Worm (Caenorhabditis elegans): Measurements from ENCODE around the gene F54D1.6.

F54D1.6 gene

DNA sequence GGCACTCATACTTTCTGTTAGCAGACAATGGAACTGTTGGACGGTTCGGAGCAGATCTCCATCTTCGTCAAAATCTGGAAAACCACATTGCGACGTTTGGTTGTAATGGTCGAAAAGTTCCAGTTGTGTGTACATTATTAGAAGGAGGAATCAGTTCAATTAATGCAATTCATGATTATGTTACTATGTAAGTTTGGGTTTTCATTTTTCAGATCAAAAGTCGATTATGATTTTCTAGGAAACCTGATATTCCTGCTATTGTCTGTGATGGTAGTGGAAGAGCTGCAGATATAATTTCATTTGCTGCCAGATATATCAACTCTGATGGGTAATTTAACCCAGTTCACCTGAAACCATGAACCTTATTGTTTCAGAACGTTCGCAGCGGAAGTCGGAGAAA, 11.6 kb upstream of the F54D1.6 start:
- TF ChIP-seq him-1 (tag; optimal IDR thresholded peaks at IDR 0.05), result no peak
- no peak for TF ChIP-seq W03F9.2 (tag; optimal IDR thresholded peaks at IDR 0.05)

DNA sequence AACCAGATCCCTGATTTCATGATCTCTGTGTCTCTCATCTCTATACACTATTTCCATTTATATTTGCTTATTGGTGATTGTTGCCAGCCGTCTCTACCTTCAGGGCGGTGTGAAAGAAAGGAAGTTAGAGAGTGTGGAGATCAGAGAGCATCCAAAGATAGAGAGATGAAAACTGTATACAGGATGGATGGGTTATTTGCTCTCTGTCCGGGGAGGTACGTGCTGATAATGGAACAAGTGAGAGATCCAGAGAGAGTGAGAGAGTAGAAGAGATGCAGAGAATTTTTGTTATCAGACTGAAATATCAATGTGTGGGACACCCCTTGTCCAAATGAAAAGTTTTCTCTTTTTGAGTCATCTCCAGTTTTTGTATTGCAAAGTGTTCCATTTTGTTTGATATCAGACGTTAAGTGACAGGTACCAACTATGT, 3.5 kb upstream of the F54D1.6 start:
- no peak for TF ChIP-seq dao-5 (tag; optimal IDR thresholded peaks at IDR 0.05)
- no peak for TF ChIP-seq W03F9.2 (tag; optimal IDR thresholded peaks at IDR 0.05)

DNA sequence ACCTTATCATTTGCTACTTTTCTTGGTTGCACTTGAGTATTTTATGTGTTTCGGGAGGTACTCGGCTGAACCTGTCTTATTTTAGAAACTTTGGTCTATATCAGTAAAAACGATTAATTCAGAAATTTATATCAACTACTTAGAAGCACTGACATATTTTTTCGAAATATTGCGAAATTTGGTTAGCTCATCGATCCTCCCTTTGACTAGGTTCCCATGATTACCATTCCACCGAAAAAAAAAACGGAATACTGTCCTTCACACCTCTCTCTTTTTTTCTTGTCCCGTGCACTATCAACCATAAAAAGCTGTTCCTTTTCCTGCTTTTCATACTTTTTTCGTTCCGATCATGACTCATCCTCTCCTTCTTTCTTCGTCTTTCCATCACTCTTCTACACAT, 2.4 kb upstream of the F54D1.6 start:
- TF ChIP-seq dao-5 (tag; optimal IDR thresholded peaks at IDR 0.05) (no peak), him-1 (tag; optimal IDR thresholded peaks at IDR 0.05) (no peak), W03F9.2 (tag; optimal IDR thresholded peaks at IDR 0.05) (no peak)

- no peak for TF ChIP-seq him-1 (tag; optimal IDR thresholded peaks at IDR 0.05)
Measured at ce11 chrIV:11286112-11286511, 1.5 kb upstream of the F54D1.6 start.

DNA sequence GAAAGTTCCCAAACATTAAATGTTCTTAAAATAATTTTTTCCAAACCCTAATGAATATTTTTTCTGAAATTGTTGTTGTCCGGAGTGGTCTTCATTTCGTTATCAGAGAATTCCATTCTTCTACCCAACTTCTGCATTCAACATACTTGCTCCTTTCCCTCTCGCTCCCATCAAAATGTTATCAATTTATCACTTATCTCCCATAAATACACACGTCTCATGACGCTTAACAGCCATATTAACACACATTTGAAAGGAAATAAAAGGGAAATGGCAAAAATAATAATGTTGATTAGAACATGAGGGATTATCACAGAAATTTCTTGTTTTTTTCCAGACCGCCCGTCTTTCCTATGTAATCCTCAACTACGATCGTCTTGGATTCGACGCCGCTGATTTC, 1.4 kb downstream of the F54D1.6 start:
- TF ChIP-seq W03F9.2 (tag; optimal IDR thresholded peaks at IDR 0.05), result no peak
- TF ChIP-seq him-1 (tag; optimal IDR thresholded peaks at IDR 0.05), result no peak

- TF ChIP-seq W03F9.2 (tag; optimal IDR thresholded peaks at IDR 0.05) (no peak), him-1 (tag; optimal IDR thresholded peaks at IDR 0.05) (no peak), dao-5 (tag; optimal IDR thresholded peaks at IDR 0.05) (no peak)
Measured at ce11 chrIV:11296787-11297186, 9.2 kb downstream of the F54D1.6 start, which contains the start of gene mttu-1. Gene mttu-1, minus strand, starts transcription at chrIV:11296887.

DNA sequence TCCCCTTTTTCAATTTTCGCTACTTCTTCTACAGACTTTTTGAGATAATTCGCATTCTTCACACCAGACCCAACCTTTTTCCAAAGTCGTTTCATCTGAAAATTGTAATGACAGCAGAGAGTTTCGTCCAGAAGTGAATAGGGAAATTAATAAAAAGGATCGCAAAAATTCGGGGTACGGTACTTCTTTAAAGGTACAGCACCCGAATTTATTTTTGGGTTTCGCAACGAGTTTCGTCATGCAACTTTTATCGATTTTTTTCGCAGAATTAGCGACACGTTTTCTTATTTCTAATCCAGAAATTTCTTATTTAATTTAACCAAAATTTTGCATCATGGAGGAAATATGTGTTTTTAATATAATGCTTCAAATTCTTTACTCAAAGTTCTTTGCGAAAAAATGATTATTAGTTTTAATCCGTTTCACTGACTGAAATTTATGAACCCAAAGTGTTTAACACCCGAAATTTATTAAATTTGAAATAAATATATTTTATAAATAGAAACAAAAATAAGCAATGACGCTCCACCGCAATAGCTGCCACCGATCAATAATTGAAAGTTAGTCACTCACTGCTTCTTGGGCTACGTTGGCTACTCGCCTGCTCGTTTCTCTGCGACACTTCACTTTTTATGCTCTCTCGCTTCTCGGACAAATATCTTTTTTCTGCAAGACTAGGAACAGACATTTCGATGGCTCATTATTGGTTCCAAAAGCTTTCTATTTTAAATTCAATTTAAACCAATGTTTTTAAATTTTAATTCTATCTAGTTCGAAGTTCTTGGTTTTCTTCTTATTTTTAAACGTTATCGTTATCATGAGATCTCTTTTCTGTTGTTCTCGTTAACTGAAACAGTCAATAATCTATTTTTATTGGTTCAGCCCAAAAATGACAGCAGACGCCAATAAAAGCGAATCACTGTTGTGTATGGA, 10.8 kb downstream of the F54D1.6 start, which contains the start of the genes B0035.15 and dnj-1:
Gene B0035.15, minus strand, starts transcription at position 99 of the 933 bp plus-strand sequence.
Gene dnj-1, plus strand, starts transcription at position 883 of the 933 bp plus-strand sequence.
- TF ChIP-seq him-1 (tag; optimal IDR thresholded peaks at IDR 0.05) (no peak), W03F9.2 (tag; optimal IDR thresholded peaks at IDR 0.05) (no peak), dao-5 (tag; optimal IDR thresholded peaks at IDR 0.05) (no peak)

ce11 chrIV:11304970-11305369, 17.4 kb downstream of the F54D1.6 start:
- TF ChIP-seq W03F9.2 (tag; optimal IDR thresholded peaks at IDR 0.05) (no peak), him-1 (tag; optimal IDR thresholded peaks at IDR 0.05) (no peak), dao-5 (tag; optimal IDR thresholded peaks at IDR 0.05) (no peak)

ce11 chrIV:11306548-11306947, 18.9 kb downstream of the F54D1.6 start, which contains the start of gene B0035.13:
Gene B0035.13, minus strand, starts transcription at chrIV:11306720.
- TF ChIP-seq him-1 (tag; optimal IDR thresholded peaks at IDR 0.05), result no peak
- TF ChIP-seq W03F9.2 (tag; optimal IDR thresholded peaks at IDR 0.05), result no peak
- TF ChIP-seq dao-5 (tag; optimal IDR thresholded peaks at IDR 0.05), result no peak

DNA sequence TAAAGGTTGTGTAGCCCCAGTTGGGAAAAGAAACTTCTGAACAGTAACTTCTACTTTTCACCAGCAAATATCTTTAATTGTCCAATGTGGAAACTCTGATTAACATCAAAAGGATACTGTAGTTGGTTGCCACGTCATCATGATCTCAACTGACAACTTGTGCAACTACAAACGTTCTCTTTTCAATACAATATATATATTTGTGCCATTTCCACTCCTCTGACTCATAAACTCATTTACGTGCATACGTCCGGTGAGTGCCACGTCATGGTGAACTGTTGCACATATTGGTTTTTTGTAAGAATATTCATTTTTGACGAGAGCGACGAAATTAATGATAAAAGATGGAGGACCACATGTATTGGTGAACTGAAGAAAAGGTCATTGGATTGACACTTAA, 20.2 kb downstream of the F54D1.6 start:
- no peak for TF ChIP-seq W03F9.2 (tag; optimal IDR thresholded peaks at IDR 0.05)
- no peak for TF ChIP-seq him-1 (tag; optimal IDR thresholded peaks at IDR 0.05)
- no peak for TF ChIP-seq dao-5 (tag; optimal IDR thresholded peaks at IDR 0.05)

DNA sequence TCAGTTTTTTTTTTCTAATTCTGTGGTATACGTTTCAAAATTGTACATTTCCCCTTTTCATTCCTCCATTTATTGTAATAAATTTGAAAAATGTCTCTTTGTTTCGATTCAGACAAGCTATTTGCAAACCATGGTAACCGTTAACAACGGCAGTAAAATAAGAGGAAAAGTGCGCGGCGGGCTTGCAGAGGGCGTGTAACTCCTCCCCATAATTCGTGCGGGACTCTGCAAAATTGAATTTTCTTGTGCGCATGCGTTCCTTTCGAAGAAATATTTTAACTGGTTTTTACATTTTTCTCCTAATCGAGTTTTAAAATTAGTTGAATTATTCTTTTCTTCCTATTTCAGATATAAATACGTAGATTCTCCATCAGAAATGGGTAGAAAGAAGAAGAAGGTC, 23.0 kb downstream of the F54D1.6 start, which contains the start of gene znf-207:
Gene znf-207, plus strand, starts transcription at position 349 of the 400 bp plus-strand sequence.
- TF ChIP-seq dao-5 (tag; optimal IDR thresholded peaks at IDR 0.05), result no peak
- TF ChIP-seq him-1 (tag; optimal IDR thresholded peaks at IDR 0.05), result no peak
- TF ChIP-seq W03F9.2 (tag; optimal IDR thresholded peaks at IDR 0.05), result peak; percentile 49

ce11 chrIV:11311484-11311883, 23.9 kb downstream of the F54D1.6 start:
- TF ChIP-seq dao-5 (tag; optimal IDR thresholded peaks at IDR 0.05) (no peak), him-1 (tag; optimal IDR thresholded peaks at IDR 0.05) (no peak), W03F9.2 (tag; optimal IDR thresholded peaks at IDR 0.05) (no peak)

DNA sequence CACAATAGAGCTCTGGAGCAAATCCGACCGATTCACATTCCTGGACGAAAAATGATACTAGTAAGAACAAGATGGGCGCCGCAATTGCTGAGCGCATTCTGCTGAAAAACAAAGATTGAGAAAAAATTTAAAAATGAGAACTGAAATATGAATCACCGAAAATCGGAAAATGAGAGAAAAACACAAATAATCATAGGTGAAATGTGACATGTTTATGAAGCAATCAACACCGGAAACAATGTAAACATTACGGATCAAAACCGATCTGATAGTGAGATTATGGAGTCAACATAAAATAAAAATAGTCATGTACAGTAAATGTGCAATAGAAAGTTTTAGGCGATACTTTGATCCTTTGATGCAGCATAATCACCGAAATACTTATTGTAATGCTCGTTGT, 26.3 kb downstream of the F54D1.6 start, which contains the start of gene dnj-2:
Gene dnj-2, minus strand, starts transcription at position 101 of the 400 bp plus-strand sequence.
- no peak for TF ChIP-seq dao-5 (tag; optimal IDR thresholded peaks at IDR 0.05)
- TF ChIP-seq W03F9.2 (tag; optimal IDR thresholded peaks at IDR 0.05), result no peak
- no peak for TF ChIP-seq him-1 (tag; optimal IDR thresholded peaks at IDR 0.05)

DNA sequence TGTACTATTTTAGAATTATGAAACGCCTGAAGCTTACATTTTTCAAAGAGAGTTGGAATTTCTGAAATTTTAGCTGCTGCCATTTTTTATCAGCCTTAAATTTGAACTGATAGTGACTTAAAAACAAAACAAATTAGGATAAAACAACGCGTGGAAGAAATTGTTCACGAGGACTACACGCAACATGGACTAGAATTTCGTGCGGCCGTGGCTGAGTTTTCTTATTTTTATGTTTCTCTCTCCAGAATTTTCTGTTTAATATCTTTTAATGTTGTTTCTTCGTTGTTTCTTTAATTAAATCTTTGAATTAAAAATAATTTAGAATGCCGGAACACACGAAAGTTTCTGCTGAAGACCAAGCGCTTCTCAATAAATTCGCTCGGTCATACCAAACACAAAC, 27.3 kb downstream of the F54D1.6 start, which contains the start of the genes B0035.3, B0035.22 and pfd-4:
Gene B0035.3, minus strand, starts transcription at position 114 of the 400 bp plus-strand sequence.
Gene B0035.22, plus strand, starts transcription at position 269 of the 400 bp plus-strand sequence.
Gene pfd-4, plus strand, starts transcription at position 323 of the 400 bp plus-strand sequence.
- TF ChIP-seq him-1 (tag; optimal IDR thresholded peaks at IDR 0.05) (no peak), W03F9.2 (tag; optimal IDR thresholded peaks at IDR 0.05) (peak; percentile 81)

Data from whole organism, L4/young adult.